Worm (Caenorhabditis elegans): ENCODE data around the gene nca-2.
A peak's percentile ranks its signal among the peaks of the same experiment; 100 is the strongest.

ce11 chrIII:5024393-5024964 is 59.1 kb downstream of the nca-2 start, which contains the start of gene pcf-11:
- TF ChIP-seq nhr-12 (tag; optimal IDR thresholded peaks at IDR 0.05) (no peak), unc-39 (tag; optimal IDR thresholded peaks at IDR 0.05) (no peak), gmeb-1 (tag; optimal IDR thresholded peaks at IDR 0.05) (peak; percentile 50), alr-1 (tag; optimal IDR thresholded peaks at IDR 0.05) (no peak), sem-4 (tag; optimal IDR thresholded peaks at IDR 0.05) (peak; percentile 68), nhr-237 (tag; optimal IDR thresholded peaks at IDR 0.05) (no peak), snpc-4 (tag; optimal IDR thresholded peaks at IDR 0.05) (no peak), peb-1 (tag; optimal IDR thresholded peaks at IDR 0.05) (no peak), mdl-1 (tag; optimal IDR thresholded peaks at IDR 0.05) (peak; percentile 66 to 77), sma-3 (GFP tag; optimal IDR thresholded peaks at IDR 0.05) (peak; percentile 42), C34F6.9 (tag; optimal IDR thresholded peaks at IDR 0.05) (peak; percentile 84), lin-13 (GFP tag; optimal IDR thresholded peaks at IDR 0.05) (peak; percentile 64)

All from whole organism, L2 larva.